Worm (Caenorhabditis elegans) whole organism, mixed stage, embryonic: ENCODE data around the gene ufd-2.

ENCODE experiments used
- elt-3 ChIP-seq: fragments of 150-350 bp; optimal IDR thresholded peaks from 2 replicates; lab custom pipeline; 2014; ENCODE audit warnings: missing biosample characterization, missing genetic modification characterization
- nhr-237 ChIP-seq: fragments of 150-350 bp; optimal IDR thresholded peaks from 2 replicates; lab custom pipeline; 2014; ENCODE audit warnings: missing biosample characterization, missing genetic modification characterization
- sptf-1 ChIP-seq: sonication (generic microtip); optimal IDR thresholded peaks from 2 replicates; lab custom pipeline; 2017; ENCODE audit warnings: mild to moderate bottlenecking, missing genetic modification characterization, moderate library complexity, missing compliant biosample characterization
- tbx-8 ChIP-seq: fragments of 200-800 bp; sonication (Bioruptor generic); optimal IDR thresholded peaks from 2 replicates; lab custom pipeline; 2018; ENCODE audit warnings: mild to moderate bottlenecking, missing genetic modification characterization, moderate library complexity, missing compliant biosample characterization
- unc-62 ChIP-seq: fragments of 150-350 bp; optimal IDR thresholded peaks from 2 replicates; lab custom pipeline; 2014; ENCODE audit warnings: missing biosample characterization, missing genetic modification reagents, missing genetic modification characterization
- ztf-11 ChIP-seq: fragments of 150-350 bp; optimal IDR thresholded peaks from 2 replicates; lab custom pipeline; 2014; ENCODE audit warnings: missing biosample characterization, missing genetic modification characterization

- TF ChIP-seq ztf-11, result no peak
- TF ChIP-seq tbx-8, result no peak
- no peak for TF ChIP-seq unc-62 (GFP tag; lab: Kevin White, UChicago)
- no peak for TF ChIP-seq nhr-237 (tag; lab: Kevin White, UChicago)
- no peak for TF ChIP-seq sptf-1
- TF ChIP-seq elt-3 (tag; lab: Kevin White, UChicago), result no peak
Observed at ce11 chrII:8112063-8112462, 49.5 kb downstream of the ufd-2 start, which contains the start of gene lron-4.
